Worm (Caenorhabditis elegans): ENCODE data around the gene F44E2.9.

DNA sequence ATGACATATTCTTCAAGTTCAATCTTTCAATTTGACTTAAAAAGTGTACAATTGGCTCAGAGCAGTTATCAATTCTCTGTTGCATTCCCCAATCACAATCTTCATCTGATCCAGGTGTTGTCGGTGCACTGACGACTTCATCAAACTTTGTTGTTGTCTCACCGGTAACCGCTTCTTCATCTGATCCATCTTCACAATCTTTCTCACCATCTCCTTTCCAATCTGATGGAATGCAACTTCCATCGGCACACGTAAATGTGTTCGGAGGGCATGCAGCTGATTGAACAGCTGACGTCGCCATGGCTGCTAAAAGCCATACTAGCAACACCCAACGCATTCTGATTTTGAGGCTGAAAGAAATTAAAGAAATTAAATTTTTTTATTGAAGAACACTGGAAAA is 12.3 kb downstream of the F44E2.9 start, which contains the start of gene F44E2.4:
- no peak for TF ChIP-seq lin-1 (GFP tag; IDR thresholded peaks at IDR 0.05)
- TF ChIP-seq ceh-28 (tag; optimal IDR thresholded peaks at IDR 0.05), result no peak
- TF ChIP-seq tag-97 (GFP tag; IDR thresholded peaks at IDR 0.05), result no peak
- TF ChIP-seq nhr-237 (tag; optimal IDR thresholded peaks at IDR 0.05), result no peak
- TF ChIP-seq F49E8.2 (tag; optimal IDR thresholded peaks at IDR 0.05; ENCODE audit: borderline replicate concordance), result no peak
- no peak for TF ChIP-seq nhr-11 (tag; optimal IDR thresholded peaks at IDR 0.05)
